Fruit fly (Drosophila melanogaster): ENCODE measurements around the gene CG32276.

CG32276 gene

DNA sequence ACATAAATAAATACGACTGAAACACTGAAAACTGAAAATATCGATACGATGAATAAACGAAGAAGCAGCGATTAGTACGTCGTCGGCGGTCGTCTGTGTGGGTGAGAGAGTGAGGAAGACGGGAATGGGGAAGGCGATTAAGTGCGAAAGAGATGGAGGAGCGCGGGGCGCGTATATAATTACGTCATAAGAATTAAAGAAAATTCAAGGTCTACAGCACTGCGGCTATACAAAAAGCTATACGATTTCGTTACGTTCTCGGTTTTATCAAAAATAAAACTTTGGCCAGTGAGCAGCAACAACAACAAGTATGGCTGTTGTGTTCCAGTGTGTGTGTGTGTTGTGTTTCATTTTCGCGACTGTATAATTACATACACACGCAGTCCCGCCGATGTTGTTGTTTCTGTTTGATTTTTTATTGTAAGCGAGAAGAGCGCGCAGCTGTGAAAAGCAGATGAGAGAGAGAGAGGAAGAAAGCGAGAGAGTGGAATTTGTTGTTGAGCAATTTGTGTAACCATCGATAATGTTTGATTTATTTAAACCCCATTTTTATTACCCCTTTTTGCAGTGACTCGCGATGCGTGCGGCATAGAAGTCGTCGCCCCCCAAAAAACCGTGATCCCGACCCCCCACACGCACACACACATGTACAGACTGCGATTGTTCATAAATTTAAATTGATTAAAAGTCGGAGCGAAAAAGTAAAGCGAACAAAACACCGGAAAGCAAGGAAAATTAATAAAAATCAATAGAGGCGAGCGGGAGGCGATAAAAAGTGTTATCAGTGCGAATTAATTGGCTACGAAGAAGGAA is 49.6 kb downstream of the CG32276 start:
- TF ChIP-seq insv (optimal IDR thresholded peaks at IDR 0.05) = no peak

DNA sequence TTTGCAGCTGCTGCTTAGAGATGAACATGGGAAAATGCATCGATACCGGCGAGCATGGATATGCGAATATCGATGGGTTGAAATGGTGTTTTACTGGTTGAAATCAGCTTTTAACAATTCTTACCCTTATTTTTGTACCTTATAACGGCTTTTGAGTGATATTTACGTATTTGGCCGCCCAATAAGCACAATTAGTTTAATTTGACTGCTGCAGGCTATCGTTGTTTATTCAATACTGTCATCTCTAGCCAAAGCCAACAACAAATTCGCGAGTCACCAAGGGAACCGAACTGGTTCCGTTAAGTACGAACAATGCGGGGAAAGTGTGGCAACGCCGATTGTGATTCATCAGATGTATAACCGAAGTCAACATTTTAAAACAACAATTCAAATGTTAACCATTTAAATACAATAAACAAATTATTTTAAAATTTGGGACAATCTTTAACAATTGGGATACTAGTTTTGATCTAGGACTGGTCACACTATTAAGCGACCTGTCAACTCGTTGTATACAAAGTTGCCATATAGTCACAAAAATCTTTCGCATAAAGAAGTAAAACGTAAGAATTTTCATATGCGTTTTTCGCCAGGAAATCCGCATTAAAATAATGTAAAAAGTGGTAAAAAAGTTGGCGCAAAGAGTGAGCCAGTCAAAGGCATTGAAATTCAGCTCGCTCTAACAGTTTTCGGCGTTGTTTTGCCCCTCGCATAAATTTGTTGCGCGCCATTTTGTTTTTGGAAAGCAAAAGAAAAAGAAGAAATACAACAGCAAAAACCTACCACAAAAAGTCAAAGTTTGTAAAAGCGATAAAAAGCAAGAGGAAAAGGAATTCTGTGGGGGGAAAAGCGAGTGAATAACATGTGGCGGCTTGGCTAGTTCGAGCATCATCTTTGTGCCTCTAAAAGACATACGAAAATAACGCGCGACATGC is 50.5 kb downstream of the CG32276 start, which contains the start of the genes Usp5 and BtbVII:
TSS of gene Usp5 (minus strand) at position 234 of the 935 bp plus-strand sequence.
TSS of gene BtbVII (plus strand) at position 522 of the 935 bp plus-strand sequence.
- no peak for TF ChIP-seq Sin3A (optimal IDR thresholded peaks at IDR 0.05)
- TF ChIP-seq h (optimal IDR thresholded peaks at IDR 0.05) = no peak
- TF ChIP-seq Myc (optimal IDR thresholded peaks at IDR 0.05) = no peak
- TF ChIP-seq insv (optimal IDR thresholded peaks at IDR 0.05) = no peak
- no peak for TF ChIP-seq ttk (optimal IDR thresholded peaks at IDR 0.05)
